Worm (Caenorhabditis elegans) whole organism, L4 larva: ENCODE measurements around the gene K03B8.14.

Source experiments
- aly-2 ChIP-seq: sonication (generic microtip); optimal IDR thresholded peaks from 2 replicates; lab custom pipeline; 2018; ENCODE audit warnings: missing biosample characterization, missing genetic modification characterization
- ama-1 ChIP-seq: fragments of 150-350 bp; optimal IDR thresholded peaks from 2 replicates; lab custom pipeline; 2014; ENCODE audit warnings: inconsistent platforms, mixed read lengths
- ceh-20 ChIP-seq: fragments of 200-800 bp; sonication (Bioruptor generic); IDR thresholded peaks from 2 replicates; pipeline ENCODE4 v1.3.6; 2022; ENCODE audit warnings: missing genetic modification reagents, missing genetic modification characterization, missing compliant biosample characterization
- ceh-44 ChIP-seq: fragments of 200-800 bp; sonication (Bioruptor generic); IDR thresholded peaks from 2 replicates; pipeline ENCODE4 v1.3.6; 2022; ENCODE audit warnings: missing genetic modification reagents, missing genetic modification characterization, missing compliant biosample characterization
- ces-1 ChIP-seq: fragments of 150-350 bp; sonication (generic microtip); optimal IDR thresholded peaks from 4 replicates; lab custom pipeline; 2014; ENCODE audit warnings: missing biosample characterization, missing genetic modification reagents, missing genetic modification characterization
- egl-27 ChIP-seq: sonication (generic microtip); optimal IDR thresholded peaks from 3 replicates; lab custom pipeline; 2017; ENCODE audit warnings: missing biosample characterization, missing genetic modification reagents, missing genetic modification characterization
- jun-1 ChIP-seq: fragments of 150-350 bp; optimal IDR thresholded peaks from 2 replicates; lab custom pipeline; 2014; ENCODE audit warnings: missing biosample characterization, missing genetic modification reagents, missing genetic modification characterization
- mep-1 ChIP-seq: fragments of 150-350 bp; sonication (generic microtip); optimal IDR thresholded peaks from 3 replicates; lab custom pipeline; 2014; ENCODE audit warnings: missing biosample characterization, missing genetic modification characterization
- nhr-77 ChIP-seq: fragments of 150-350 bp; optimal IDR thresholded peaks from 2 replicates; lab custom pipeline; 2014; ENCODE audit warnings: missing biosample characterization, missing genetic modification characterization
- unc-130 ChIP-seq: sonication (generic microtip); optimal IDR thresholded peaks from 2 replicates; lab custom pipeline; 2016; ENCODE audit warnings: missing genetic modification reagents, missing genetic modification characterization, missing compliant biosample characterization
- unc-39 ChIP-seq: sonication (generic microtip); optimal IDR thresholded peaks from 2 replicates; lab custom pipeline; 2017; ENCODE audit warnings: missing biosample characterization, missing genetic modification characterization
- unc-62 ChIP-seq, 3 experiments: fragments of 150-350 bp in 1 of 3; sonication (generic microtip); optimal IDR thresholded peaks in 2 of 3; peaks in 1 of 3; 1 replicate in 1 of 3; 2 replicates in 2 of 3; lab custom pipeline; 2014 to 2017; ENCODE audit warnings: missing biosample characterization in 3 of 3, missing genetic modification characterization in 3 of 3, missing genetic modification reagents in 3 of 3, missing genotype in 1 of 3

DNA sequence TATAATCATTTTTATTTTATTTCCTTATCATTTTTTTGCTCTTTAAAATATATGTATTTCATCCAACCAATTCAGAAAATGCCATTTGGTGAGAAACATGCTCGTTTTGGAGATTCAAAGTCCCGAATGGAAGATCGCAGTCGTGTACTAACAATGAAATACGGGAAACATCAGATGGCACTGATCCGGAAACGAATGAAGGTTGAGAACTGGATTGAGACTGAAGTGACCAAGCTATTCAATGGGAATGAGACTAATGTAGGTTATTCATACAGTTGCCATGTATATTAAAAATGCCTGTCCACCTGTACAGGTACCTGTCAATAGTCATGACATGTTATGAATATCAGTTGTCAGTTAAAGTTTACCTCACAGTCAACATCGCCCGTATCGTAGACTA lies 7.3 kb upstream of the K03B8.14 start, which contains the start of gene F55C10.5:
- TF ChIP-seq unc-130 (GFP tag; lab: Kevin White, UChicago) (no peak), unc-62 (GFP tag; optimal IDR thresholded peaks at IDR 0.05 in 1 of 2; lab: Kevin White, UChicago) (peak in 1 of 2 experiments; percentile 94), unc-62 (tag; optimal IDR thresholded peaks at IDR 0.05; lab: Kevin White, UChicago) (no peak), mep-1 (tag; lab: Kevin White, UChicago) (no peak), unc-39 (tag; lab: Kevin White, UChicago) (no peak), ama-1 (no peak), aly-2 (tag; lab: Kevin White, UChicago) (no peak), ceh-44 (GFP tag; lab: Robert Waterston, UW) (no peak), nhr-77 (tag; lab: Kevin White, UChicago) (no peak), egl-27 (tag; lab: Kevin White, UChicago) (no peak), ceh-20 (GFP tag; lab: Robert Waterston, UW) (no peak), jun-1 (tag; lab: Kevin White, UChicago) (no peak), ces-1 (GFP tag; lab: Kevin White, UChicago) (no peak)
